Fruit fly (Drosophila melanogaster) whole organism, adult: ENCODE results near the gene eIF4E5.

Source experiments
- CG11617 ChIP-seq: fragments of 200-800 bp; sonication (Bioruptor generic); optimal IDR thresholded peaks from 2 replicates; lab custom pipeline; 2017; ENCODE audit warnings: mild to moderate bottlenecking, missing biosample characterization, missing genetic modification reagents, missing genetic modification characterization
- CG12768 ChIP-seq: fragments of 200-800 bp; sonication (Bioruptor generic); optimal IDR thresholded peaks from 2 replicates; lab custom pipeline; 2017; ENCODE audit warnings: missing biosample characterization, missing genetic modification characterization, mild to moderate bottlenecking, moderate library complexity, missing genetic modification reagents
- CG14711 ChIP-seq: fragments of 200-800 bp; sonication (Bioruptor generic); optimal IDR thresholded peaks from 2 replicates; lab custom pipeline; 2018; ENCODE audit warnings: missing biosample characterization, mild to moderate bottlenecking, missing genetic modification characterization, moderate library complexity
- CG1620 ChIP-seq: fragments of 200-800 bp; sonication (Bioruptor generic); optimal IDR thresholded peaks from 2 replicates; lab custom pipeline; 2016; ENCODE audit warnings: missing biosample characterization, missing genetic modification characterization
- CG33017 ChIP-seq: fragments of 200-800 bp; sonication (Bioruptor generic); optimal IDR thresholded peaks from 2 replicates; lab custom pipeline; 2018; ENCODE audit warnings: missing biosample characterization, mild to moderate bottlenecking, missing genetic modification characterization, moderate library complexity
- CG5204 ChIP-seq: fragments of 200-800 bp; sonication (Bioruptor generic); optimal IDR thresholded peaks from 2 replicates; lab custom pipeline; 2016; ENCODE audit warnings: missing biosample characterization, missing genetic modification characterization
- CG7045 ChIP-seq: fragments of 200-800 bp; sonication (Bioruptor generic); optimal IDR thresholded peaks from 2 replicates; lab custom pipeline; 2017; ENCODE audit warnings: missing biosample characterization, mild to moderate bottlenecking, missing genetic modification characterization
- CG7101 ChIP-seq: fragments of 200-800 bp; sonication (Bioruptor generic); optimal IDR thresholded peaks from 2 replicates; lab custom pipeline; 2018; ENCODE audit warnings: missing biosample characterization, mild to moderate bottlenecking, missing genetic modification characterization, moderate library complexity
- Clk ChIP-seq: fragments of 200-800 bp; sonication (Bioruptor generic); optimal IDR thresholded peaks from 2 replicates; lab custom pipeline; 2017; ENCODE audit warnings: missing biosample characterization, missing genetic modification characterization
- Crg-1 ChIP-seq: fragments of 200-800 bp; sonication (Bioruptor generic); optimal IDR thresholded peaks from 2 replicates; lab custom pipeline; 2016; ENCODE audit warnings: missing biosample characterization, missing genetic modification characterization
- Hr96 ChIP-seq: fragments of 200-800 bp; sonication (Bioruptor generic); optimal IDR thresholded peaks from 2 replicates; lab custom pipeline; 2016; ENCODE audit warnings: missing biosample characterization, missing genetic modification characterization
- Mnt ChIP-seq: fragments of 200-800 bp; sonication (Bioruptor generic); optimal IDR thresholded peaks from 2 replicates; lab custom pipeline; 2016; ENCODE audit warnings: missing biosample characterization, mild to moderate bottlenecking, missing genetic modification characterization
- bab1 ChIP-seq: fragments of 200-800 bp; sonication (Bioruptor generic); optimal IDR thresholded peaks from 3 replicates; lab custom pipeline; 2019; ENCODE audit warnings: missing biosample characterization, mild to moderate bottlenecking, missing genetic modification characterization, moderate library complexity
- cic ChIP-seq: fragments of 200-800 bp; sonication (Bioruptor generic); optimal IDR thresholded peaks from 2 replicates; lab custom pipeline; 2017; ENCODE audit warnings: missing biosample characterization, mild to moderate bottlenecking, missing genetic modification characterization, moderate library complexity
- cnc ChIP-seq, 2 experiments: fragments of >200 bp; optimal IDR thresholded peaks; 2 replicates each; lab custom pipeline; 2017
- kay ChIP-seq: fragments of 200-800 bp; sonication (Bioruptor generic); peaks from one replicate; lab custom pipeline; 2016; ENCODE audit warnings: missing biosample characterization, missing genetic modification characterization, borderline replicate concordance
- ovo ChIP-seq: fragments of 200-800 bp; sonication (Bioruptor generic); optimal IDR thresholded peaks from 2 replicates; lab custom pipeline; 2016; ENCODE audit warnings: missing biosample characterization, missing genetic modification characterization
- pad ChIP-seq: fragments of 200-800 bp; sonication (Bioruptor generic); optimal IDR thresholded peaks from 3 replicates; lab custom pipeline; 2017; ENCODE audit warnings: missing biosample characterization, missing genetic modification characterization, mild to moderate bottlenecking, moderate library complexity, missing genetic modification reagents
- tj ChIP-seq: fragments of 200-800 bp; sonication (Bioruptor generic); optimal IDR thresholded peaks from 3 replicates; lab custom pipeline; 2017; ENCODE audit warnings: missing biosample characterization, mild to moderate bottlenecking, missing genetic modification characterization, moderate library complexity
- toe ChIP-seq: fragments of 200-800 bp; sonication (Bioruptor generic); optimal IDR thresholded peaks from 2 replicates; lab custom pipeline; 2016; ENCODE audit warnings: missing biosample characterization, missing genetic modification characterization

eIF4E5 gene

dm6 chr3L:7855455-7855774 is 39.3 kb upstream of the eIF4E5 start:
- no peak for TF ChIP-seq CG1620 (GFP tag; lab: Kevin White, UChicago)
- TF ChIP-seq Mnt (GFP tag; lab: Kevin White, UChicago) = peak; percentile 73
- no peak for TF ChIP-seq CG11617 (GFP tag; lab: Kevin White, UChicago)
- peak; percentile 95 for TF ChIP-seq kay
- TF ChIP-seq bab1 (GFP tag; lab: Kevin White, UChicago) = no peak

dm6 chr3L:7855778-7856625 is 38.7 kb upstream of the eIF4E5 start:
- peak; percentile 94 for TF ChIP-seq cic (GFP tag; lab: Kevin White, UChicago)
- TF ChIP-seq kay = peak; percentile 96
- TF ChIP-seq tj (GFP tag; lab: Kevin White, UChicago) = peak; percentile 90
- TF ChIP-seq cnc (optimal IDR thresholded peaks at IDR 0.05; lab: Kevin White, UChicago) = no peak
- peak; percentile 75 for TF ChIP-seq CG5204 (GFP tag; lab: Kevin White, UChicago)
- peak; percentile 65 for TF ChIP-seq toe (GFP tag; lab: Kevin White, UChicago)
- peak; percentile 96 for TF ChIP-seq CG11617 (GFP tag; lab: Kevin White, UChicago)
- no peak for TF ChIP-seq bab1 (GFP tag; lab: Kevin White, UChicago)
- TF ChIP-seq Hr96 = peak; percentile 79
- TF ChIP-seq CG33017 = peak; percentile 92
- TF ChIP-seq ovo = peak; percentile 34
- peak; percentile 94 for TF ChIP-seq CG7101 (tag; lab: Kevin White, UChicago)
- peak; percentile 78 for TF ChIP-seq CG12768 (GFP tag; lab: Kevin White, UChicago)
- peak; percentile 92 for TF ChIP-seq CG14711 (tag; lab: Kevin White, UChicago)
- peak; percentile 22 for TF ChIP-seq Clk (GFP tag; lab: Kevin White, UChicago)
- peak; percentile 91 for TF ChIP-seq CG7045 (GFP tag; lab: Kevin White, UChicago)
- peak; percentile 59 for TF ChIP-seq CG1620 (GFP tag; lab: Kevin White, UChicago)
- peak; percentile 75 for TF ChIP-seq pad
- TF ChIP-seq Mnt (GFP tag; lab: Kevin White, UChicago) = peak; percentile 77
- TF ChIP-seq Crg-1 (GFP tag; lab: Kevin White, UChicago) = peak; percentile 41

- TF ChIP-seq Hr96 = no peak
- peak; percentile 51 for TF ChIP-seq ovo
- peak; percentile 53 for TF ChIP-seq CG5204 (GFP tag; lab: Kevin White, UChicago)
Observed at dm6 chr3L:7856626-7856937, 38.1 kb upstream of the eIF4E5 start.

DNA sequence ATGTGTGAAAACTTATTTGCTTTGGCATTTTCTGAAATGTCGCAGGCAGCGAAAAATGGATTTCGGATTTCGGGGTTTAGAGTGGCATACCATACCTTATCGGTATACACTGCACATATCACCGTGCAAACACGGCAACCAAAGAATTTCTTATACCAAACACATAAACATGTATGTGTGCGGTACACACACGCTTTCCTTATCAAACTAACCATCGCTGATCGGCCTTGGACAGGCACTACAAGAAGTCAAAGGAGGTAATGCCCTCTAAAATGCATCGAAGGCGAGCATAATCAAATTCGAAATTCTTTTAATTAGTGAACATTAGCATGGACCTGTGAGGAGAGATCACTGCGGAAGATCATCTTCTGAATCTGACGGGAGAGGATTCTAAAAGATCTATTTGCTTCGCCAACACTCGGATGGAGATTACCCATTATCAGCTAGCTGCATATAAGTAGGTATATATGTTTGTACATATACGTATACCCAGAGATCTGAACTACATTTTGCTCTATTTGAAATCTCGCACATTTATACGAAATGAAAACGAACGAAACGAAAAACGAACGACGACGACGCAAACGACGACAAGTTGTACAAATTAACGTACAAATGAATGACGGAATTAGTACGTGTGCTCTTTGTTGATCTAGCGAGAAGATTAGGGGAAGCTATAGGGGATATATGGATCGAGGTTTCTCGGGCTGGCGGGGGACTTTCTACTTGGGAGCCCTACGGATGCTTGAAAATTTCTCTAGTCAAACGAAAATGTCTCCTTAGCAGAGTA is 36.2 kb upstream of the eIF4E5 start:
- no peak for TF ChIP-seq CG14711 (tag; lab: Kevin White, UChicago)
- TF ChIP-seq CG1620 (GFP tag; lab: Kevin White, UChicago) = no peak
- no peak for TF ChIP-seq pad
- no peak for TF ChIP-seq CG11617 (GFP tag; lab: Kevin White, UChicago)
- peak; percentile 29 for TF ChIP-seq CG7045 (GFP tag; lab: Kevin White, UChicago)
- TF ChIP-seq Crg-1 (GFP tag; lab: Kevin White, UChicago) = no peak
- no peak for TF ChIP-seq CG7101 (tag; lab: Kevin White, UChicago)
- no peak for TF ChIP-seq cnc (optimal IDR thresholded peaks at IDR 0.05; lab: Kevin White, UChicago)
- no peak for TF ChIP-seq Hr96
- peak; percentile 94 for TF ChIP-seq cic (GFP tag; lab: Kevin White, UChicago)
- TF ChIP-seq ovo = no peak
- TF ChIP-seq toe (GFP tag; lab: Kevin White, UChicago) = no peak
- TF ChIP-seq CG5204 (GFP tag; lab: Kevin White, UChicago) = no peak
- TF ChIP-seq CG33017 = peak; percentile 6
- TF ChIP-seq kay = peak; percentile 70
- no peak for TF ChIP-seq CG12768 (GFP tag; lab: Kevin White, UChicago)
- TF ChIP-seq bab1 (GFP tag; lab: Kevin White, UChicago) = no peak
- no peak for TF ChIP-seq Clk (GFP tag; lab: Kevin White, UChicago)
- TF ChIP-seq tj (GFP tag; lab: Kevin White, UChicago) = peak; percentile 41
- TF ChIP-seq Mnt (GFP tag; lab: Kevin White, UChicago) = peak; percentile 9

DNA sequence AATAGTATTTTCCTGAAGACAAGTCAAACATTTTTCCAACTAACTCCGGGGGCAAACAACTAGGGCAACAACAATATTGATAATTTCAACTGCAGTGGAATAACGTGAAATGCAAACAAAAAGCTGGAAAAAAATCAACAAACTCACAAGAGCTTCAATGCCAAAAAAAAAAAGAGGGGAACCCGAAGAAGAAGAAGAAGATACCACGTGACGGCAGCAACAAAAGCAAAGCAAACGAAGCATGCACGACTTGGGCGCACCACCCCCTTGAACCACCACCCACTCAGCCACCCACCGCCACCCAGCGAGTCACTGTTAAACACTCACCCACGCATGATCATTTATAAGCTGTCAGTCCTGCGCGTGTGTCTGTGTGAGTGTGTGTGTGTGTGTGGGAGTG is 34.9 kb upstream of the eIF4E5 start:
- TF ChIP-seq CG11617 (GFP tag; lab: Kevin White, UChicago) (no peak), tj (GFP tag; lab: Kevin White, UChicago) (no peak), kay (no peak), CG7101 (tag; lab: Kevin White, UChicago) (no peak), Mnt (GFP tag; lab: Kevin White, UChicago) (no peak), CG33017 (no peak), pad (no peak), CG12768 (GFP tag; lab: Kevin White, UChicago) (no peak), CG1620 (GFP tag; lab: Kevin White, UChicago) (no peak), bab1 (GFP tag; lab: Kevin White, UChicago) (no peak), toe (GFP tag; lab: Kevin White, UChicago) (no peak), CG7045 (GFP tag; lab: Kevin White, UChicago) (no peak), Crg-1 (GFP tag; lab: Kevin White, UChicago) (no peak), CG5204 (GFP tag; lab: Kevin White, UChicago) (no peak)
